Worm (Caenorhabditis elegans) whole organism, L4 larva: ENCODE measurements around the gene lgmn-1.

Experiments
- aha-1 ChIP-seq: fragments of 150-350 bp; peaks from one replicate; lab custom pipeline; 2014; ENCODE audit warnings: missing biosample characterization, missing genetic modification characterization
- attf-4 ChIP-seq: sonication (generic microtip); optimal IDR thresholded peaks from 3 replicates; lab custom pipeline; 2017; ENCODE audit warnings: missing biosample characterization, missing genetic modification characterization
- ceh-32 ChIP-seq: sonication (generic microtip); optimal IDR thresholded peaks from 2 replicates; lab custom pipeline; 2016; ENCODE audit warnings: mild to moderate bottlenecking, missing genetic modification characterization, missing compliant biosample characterization; ENCODE audit not compliant: poor library complexity
- ces-1 ChIP-seq: fragments of 150-350 bp; sonication (generic microtip); optimal IDR thresholded peaks from 4 replicates; lab custom pipeline; 2014; ENCODE audit warnings: missing biosample characterization, missing genetic modification reagents, missing genetic modification characterization
- daf-16 ChIP-seq, 3 experiments: sonication (generic microtip); optimal IDR thresholded peaks; 2 replicates each; lab custom pipeline; 2016 to 2017; ENCODE audit warnings: missing genetic modification characterization in 3 of 3, missing genetic modification reagents in 3 of 3, mild to moderate bottlenecking in 2 of 3, missing compliant biosample characterization in 2 of 3, missing biosample characterization in 1 of 3, moderate library complexity in 1 of 3
- daf-8 ChIP-seq: fragments of 200-800 bp; sonication (Bioruptor generic); IDR thresholded peaks from 2 replicates; pipeline ENCODE4 v1.3.6; 2022; ENCODE audit warnings: missing genetic modification characterization, missing compliant biosample characterization
- dmd-6 ChIP-seq: fragments of 200-800 bp; sonication (Bioruptor generic); IDR thresholded peaks from 2 replicates; pipeline ENCODE4 v1.3.6; 2022; ENCODE audit warnings: missing genetic modification reagents, missing genetic modification characterization, missing compliant biosample characterization
- dmd-8 ChIP-seq: fragments of 200-800 bp; sonication (Bioruptor generic); IDR thresholded peaks from 2 replicates; pipeline ENCODE4 v1.3.6; 2022; ENCODE audit warnings: missing genetic modification characterization, missing compliant biosample characterization
- duxl-1 ChIP-seq: sonication (generic microtip); optimal IDR thresholded peaks from 2 replicates; lab custom pipeline; 2016; ENCODE audit warnings: mild to moderate bottlenecking, missing genetic modification characterization, moderate library complexity, missing compliant biosample characterization; ENCODE audit not compliant: poor library complexity
- dve-1 ChIP-seq: sonication (generic microtip); optimal IDR thresholded peaks from 2 replicates; lab custom pipeline; 2017; ENCODE audit warnings: antibody characterized with exemption, mild to moderate bottlenecking, missing genetic modification characterization, missing compliant biosample characterization; ENCODE audit not compliant: insufficient read depth
- egl-27 ChIP-seq: sonication (generic microtip); optimal IDR thresholded peaks from 3 replicates; lab custom pipeline; 2017; ENCODE audit warnings: missing biosample characterization, missing genetic modification reagents, missing genetic modification characterization
- hlh-11 ChIP-seq: fragments of 200-800 bp; sonication (Bioruptor generic); optimal IDR thresholded peaks from 2 replicates; lab custom pipeline; 2018; ENCODE audit warnings: mild to moderate bottlenecking, missing genetic modification characterization, missing compliant biosample characterization
- hlh-30 ChIP-seq: sonication (generic microtip); optimal IDR thresholded peaks from 2 replicates; lab custom pipeline; 2017; ENCODE audit warnings: antibody characterized with exemption, mild to moderate bottlenecking, missing genetic modification characterization, missing compliant biosample characterization; ENCODE audit not compliant: insufficient read depth
- lin-13 ChIP-seq: fragments of 150-350 bp; optimal IDR thresholded peaks from 2 replicates; lab custom pipeline; 2014; ENCODE audit warnings: missing biosample characterization, missing genetic modification reagents, missing genetic modification characterization
- lin-29 ChIP-seq: fragments of 200-800 bp; sonication (Bioruptor generic); IDR thresholded peaks from 2 replicates; pipeline ENCODE4 v1.3.6; 2022; ENCODE audit warnings: missing genetic modification reagents, missing genetic modification characterization, missing compliant biosample characterization
- lin-39 ChIP-seq: fragments of 150-350 bp; optimal IDR thresholded peaks from 2 replicates; lab custom pipeline; 2014; ENCODE audit warnings: missing biosample characterization, missing genetic modification reagents, missing genetic modification characterization
- lsy-2 ChIP-seq, 2 experiments: fragments of 150-350 bp in 1 of 2; sonication (generic microtip) in 1 of 2; optimal IDR thresholded peaks; 2 replicates each; lab custom pipeline; 2014 to 2017; ENCODE audit warnings: missing biosample characterization in 2 of 2, missing genetic modification characterization in 2 of 2
- mep-1 ChIP-seq: fragments of 150-350 bp; sonication (generic microtip); optimal IDR thresholded peaks from 3 replicates; lab custom pipeline; 2014; ENCODE audit warnings: missing biosample characterization, missing genetic modification characterization
- mes-2 ChIP-seq: sonication (generic microtip); optimal IDR thresholded peaks from 2 replicates; lab custom pipeline; 2016; ENCODE audit warnings: missing genotype, mild to moderate bottlenecking, missing genetic modification characterization, missing compliant biosample characterization; ENCODE audit not compliant: poor library complexity, severe bottlenecking
- nhr-11 ChIP-seq: fragments of 150-350 bp; optimal IDR thresholded peaks from 2 replicates; lab custom pipeline; 2014; ENCODE audit warnings: missing biosample characterization, missing genetic modification characterization
- nhr-25 ChIP-seq: sonication (generic microtip); optimal IDR thresholded peaks from 2 replicates; lab custom pipeline; 2017; ENCODE audit warnings: missing genetic modification characterization, mild to moderate bottlenecking, missing compliant biosample characterization, antibody characterized with exemption, moderate library complexity, borderline replicate concordance; ENCODE audit not compliant: insufficient read depth
- nhr-28 ChIP-seq: fragments of 150-350 bp; optimal IDR thresholded peaks from 2 replicates; lab custom pipeline; 2014; ENCODE audit warnings: missing biosample characterization, missing genetic modification characterization
- nhr-41 ChIP-seq: fragments of 200-800 bp; sonication (Bioruptor generic); IDR thresholded peaks from 2 replicates; pipeline ENCODE4 v1.3.6; 2022; ENCODE audit warnings: missing genetic modification reagents, missing genetic modification characterization, missing compliant biosample characterization
- nhr-48 ChIP-seq: sonication (generic microtip); optimal IDR thresholded peaks from 2 replicates; lab custom pipeline; 2016; ENCODE audit warnings: mild to moderate bottlenecking, missing genetic modification characterization, missing compliant biosample characterization
- pqm-1 ChIP-seq: sonication (generic microtip); optimal IDR thresholded peaks from 2 replicates; lab custom pipeline; 2017; ENCODE audit warnings: missing biosample characterization, missing genetic modification characterization
- tra-1 ChIP-seq: fragments of 200-800 bp; sonication (Bioruptor generic); IDR thresholded peaks from 2 replicates; pipeline ENCODE4 v1.3.6; 2022; ENCODE audit warnings: missing genetic modification reagents, missing genetic modification characterization, missing compliant biosample characterization
- unc-39 ChIP-seq: sonication (generic microtip); optimal IDR thresholded peaks from 2 replicates; lab custom pipeline; 2017; ENCODE audit warnings: missing biosample characterization, missing genetic modification characterization
- unc-62 ChIP-seq, 3 experiments: fragments of 150-350 bp in 1 of 3; sonication (generic microtip); optimal IDR thresholded peaks in 2 of 3; peaks in 1 of 3; 1 replicate in 1 of 3; 2 replicates in 2 of 3; lab custom pipeline; 2014 to 2017; ENCODE audit warnings: missing biosample characterization in 3 of 3, missing genetic modification characterization in 3 of 3, missing genetic modification reagents in 3 of 3, missing genotype in 1 of 3
- zag-1 ChIP-seq: fragments of 150-350 bp; optimal IDR thresholded peaks from 2 replicates; lab custom pipeline; 2014; ENCODE audit warnings: missing biosample characterization, missing genetic modification characterization
- zfp-3 ChIP-seq: fragments of 200-800 bp; sonication (Bioruptor generic); conservative IDR thresholded peaks from 2 replicates; pipeline ENCODE4 v1.3.6; 2022; ENCODE audit warnings: missing genetic modification reagents, missing genetic modification characterization, missing compliant biosample characterization
- zip-11 ChIP-seq: fragments of 200-800 bp; sonication (Bioruptor generic); IDR thresholded peaks from 2 replicates; pipeline ENCODE4 v1.3.6; 2022; ENCODE audit warnings: missing genetic modification characterization, missing compliant biosample characterization
- ztf-11 ChIP-seq: fragments of 150-350 bp; optimal IDR thresholded peaks from 2 replicates; lab custom pipeline; 2014; ENCODE audit warnings: missing biosample characterization, missing genetic modification characterization

lgmn-1 gene

ce11 chrV:12531084-12531483 lies 18.2 kb downstream of the lgmn-1 start:
- no peak for TF ChIP-seq egl-27 (tag; lab: Kevin White, UChicago)
- peak; percentile 26 for TF ChIP-seq nhr-48 (tag; lab: Kevin White, UChicago)
- no peak for TF ChIP-seq zag-1
- peak; percentile 42 for TF ChIP-seq nhr-11 (tag; lab: Kevin White, UChicago)
- TF ChIP-seq mep-1 (tag; lab: Kevin White, UChicago) = no peak

ce11 chrV:12532369-12532768 lies 19.5 kb downstream of the lgmn-1 start:
- TF ChIP-seq nhr-28 (tag; lab: Kevin White, UChicago) (peak; percentile 14), dve-1 (tag; lab: Kevin White, UChicago) (peak; percentile 19), tra-1 (no peak), hlh-11 (tag; lab: Kevin White, UChicago) (peak; percentile 10), aha-1 (tag; lab: Kevin White, UChicago) (peak; percentile 75), daf-16 (GFP tag; optimal IDR thresholded peaks at IDR 0.05; lab: Kevin White, UChicago) (no peak), daf-16 (tag; optimal IDR thresholded peaks at IDR 0.05; lab: Kevin White, UChicago) (peak; percentile 54), dmd-8 (GFP tag; lab: Robert Waterston, UW) (no peak), lin-13 (GFP tag; lab: Kevin White, UChicago) (no peak), dmd-6 (GFP tag; lab: Robert Waterston, UW) (peak; percentile 45; the same call in 1 of the 2 replicates), pqm-1 (tag; lab: Kevin White, UChicago) (peak; percentile 42)

- TF ChIP-seq zip-11 = no peak
- no peak for TF ChIP-seq duxl-1 (tag; lab: Kevin White, UChicago)
- no peak for TF ChIP-seq ztf-11 (tag; lab: Kevin White, UChicago)
- no peak for TF ChIP-seq nhr-41 (GFP tag; lab: Robert Waterston, UW)
- peak in 1 of 2 experiments; percentile 46 for TF ChIP-seq lsy-2 (tag; optimal IDR thresholded peaks at IDR 0.05; lab: Kevin White, UChicago)
- TF ChIP-seq ceh-32 (tag; lab: Kevin White, UChicago) = no peak
- no peak for TF ChIP-seq ces-1 (GFP tag; lab: Kevin White, UChicago)
- no peak for TF ChIP-seq lin-39 (tag; lab: Kevin White, UChicago)
- peak; percentile 56 for TF ChIP-seq hlh-11 (tag; lab: Kevin White, UChicago)
- TF ChIP-seq daf-16 (GFP tag; optimal IDR thresholded peaks at IDR 0.05; lab: Kevin White, UChicago) = no peak
- TF ChIP-seq daf-16 (tag; optimal IDR thresholded peaks at IDR 0.05; lab: Kevin White, UChicago) = no peak
- TF ChIP-seq unc-39 = no peak
- no peak for TF ChIP-seq attf-4 (tag; lab: Kevin White, UChicago)
- no peak for TF ChIP-seq lin-29
- TF ChIP-seq nhr-48 (tag; lab: Kevin White, UChicago) = peak; percentile 68
- TF ChIP-seq dmd-8 (GFP tag; lab: Robert Waterston, UW) = no peak
- no peak for TF ChIP-seq nhr-11 (tag; lab: Kevin White, UChicago)
- peak; percentile 72 for TF ChIP-seq nhr-25 (tag; lab: Kevin White, UChicago)
- peak in 1 of 2 experiments; percentile 98 for TF ChIP-seq unc-62 (GFP tag; optimal IDR thresholded peaks at IDR 0.05 in 1 of 2; lab: Kevin White, UChicago)
- no peak for TF ChIP-seq unc-62 (tag; optimal IDR thresholded peaks at IDR 0.05; lab: Kevin White, UChicago)
- peak; percentile 3 for TF ChIP-seq mep-1 (tag; lab: Kevin White, UChicago)
- TF ChIP-seq dmd-6 (GFP tag; lab: Robert Waterston, UW) = peak; percentile 49; the same call in 1 of the 2 replicates
- no peak for TF ChIP-seq mes-2 (tag; lab: Kevin White, UChicago)
Observed at ce11 chrV:12533635-12534150, 20.8 kb downstream of the lgmn-1 start.

- peak in 1 of 2 experiments; percentile 71 for TF ChIP-seq unc-62 (GFP tag; optimal IDR thresholded peaks at IDR 0.05 in 1 of 2; lab: Kevin White, UChicago)
- no peak for TF ChIP-seq unc-62 (tag; optimal IDR thresholded peaks at IDR 0.05; lab: Kevin White, UChicago)
- no peak for TF ChIP-seq daf-16 (GFP tag; optimal IDR thresholded peaks at IDR 0.05; lab: Kevin White, UChicago)
- TF ChIP-seq daf-16 (tag; optimal IDR thresholded peaks at IDR 0.05; lab: Kevin White, UChicago) = peak; percentile 52
- TF ChIP-seq daf-8 (GFP tag; lab: Robert Waterston, UW) = no peak
- peak; percentile 23 for TF ChIP-seq hlh-30 (tag; lab: Kevin White, UChicago)
- TF ChIP-seq zfp-3 = no peak
- peak; percentile 4 for TF ChIP-seq dve-1 (tag; lab: Kevin White, UChicago)
Observed at ce11 chrV:12534941-12535340, 22.1 kb downstream of the lgmn-1 start.
